Fruit fly (Drosophila melanogaster) whole organism, embryonic: ENCODE results near the gene CG46318.
A peak's percentile ranks its signal among the peaks of the same experiment; 100 is the strongest.

Experiments used
- Abd-B ChIP-seq: fragments of 200-800 bp; sonication (Bioruptor generic); optimal IDR thresholded peaks from 2 replicates; lab custom pipeline; 2018; ENCODE audit warnings: missing biosample characterization, mild to moderate bottlenecking, missing genetic modification characterization, moderate library complexity
- CG10274 ChIP-seq: fragments of 200-800 bp; sonication (Bioruptor generic); optimal IDR thresholded peaks from 3 replicates; lab custom pipeline; 2017; ENCODE audit warnings: missing biosample characterization, mild to moderate bottlenecking, missing genetic modification characterization
- CG10654 ChIP-seq: fragments of 200-800 bp; sonication (Bioruptor generic); optimal IDR thresholded peaks from 2 replicates; lab custom pipeline; 2016; ENCODE audit warnings: missing biosample characterization, missing genetic modification characterization
- CG13296 ChIP-seq: fragments of 200-800 bp; sonication (Bioruptor generic); optimal IDR thresholded peaks from 3 replicates; lab custom pipeline; 2018; ENCODE audit warnings: missing biosample characterization, mild to moderate bottlenecking, missing genetic modification characterization
- CG13775 ChIP-seq: fragments of 200-800 bp; sonication (Bioruptor generic); optimal IDR thresholded peaks from 3 replicates; lab custom pipeline; 2017; ENCODE audit warnings: missing biosample characterization, mild to moderate bottlenecking, missing genetic modification characterization
- CG14050 ChIP-seq: fragments of 200-800 bp; sonication (Bioruptor generic); IDR thresholded peaks from 3 replicates; pipeline ENCODE4 v1.3.6; 2022; ENCODE audit warnings: missing biosample characterization, missing genetic modification characterization
- CG31441 ChIP-seq: fragments of 200-800 bp; sonication (Bioruptor generic); IDR thresholded peaks from 2 replicates; pipeline ENCODE4 v1.3.6; 2022; ENCODE audit warnings: missing biosample characterization, missing genetic modification characterization
- CG9797 ChIP-seq: fragments of 200-800 bp; sonication (Bioruptor generic); optimal IDR thresholded peaks from 3 replicates; lab custom pipeline; 2018; ENCODE audit warnings: missing biosample characterization, mild to moderate bottlenecking, missing genetic modification characterization
- CG9817 ChIP-seq: fragments of 200-800 bp; sonication (Bioruptor generic); optimal IDR thresholded peaks from 2 replicates; lab custom pipeline; 2018; ENCODE audit warnings: missing biosample characterization, mild to moderate bottlenecking, missing genetic modification characterization, moderate library complexity
- Deaf1 ChIP-seq: fragments of 200-800 bp; optimal IDR thresholded peaks from 3 replicates; lab custom pipeline; 2019; ENCODE audit warnings: missing biosample characterization, mild to moderate bottlenecking, missing genetic modification characterization, moderate library complexity
- Dll ChIP-seq: fragments of 200-800 bp; sonication (Bioruptor generic); IDR thresholded peaks from 4 replicates; pipeline ENCODE4 v1.3.6; 2022; ENCODE audit warnings: missing biosample characterization, missing genetic modification characterization; ENCODE audit not compliant: partially characterized antibody
- Drgx ChIP-seq: fragments of 200-800 bp; sonication (Bioruptor generic); IDR thresholded peaks from 2 replicates; pipeline ENCODE4 v1.3.6; 2022; ENCODE audit warnings: missing biosample characterization, missing genetic modification characterization
- HLH3B ChIP-seq: fragments of 200-800 bp; sonication (Bioruptor generic); IDR thresholded peaks from 2 replicates; pipeline ENCODE4 v1.3.6; 2022; ENCODE audit warnings: missing biosample characterization, missing genetic modification characterization
- HmgD ChIP-seq: fragments of 200-800 bp; sonication (Bioruptor generic); optimal IDR thresholded peaks from 3 replicates; lab custom pipeline; 2016; ENCODE audit warnings: missing biosample characterization, missing genetic modification characterization
- Kr ChIP-seq: fragments of 200-800 bp; sonication (Bioruptor generic); optimal IDR thresholded peaks from 2 replicates; lab custom pipeline; 2017; ENCODE audit warnings: missing biosample characterization, mild to moderate bottlenecking, missing genetic modification characterization
- Nf-YB ChIP-seq: fragments of 200-800 bp; sonication (Bioruptor generic); optimal IDR thresholded peaks from 3 replicates; lab custom pipeline; 2019; ENCODE audit warnings: missing biosample characterization, mild to moderate bottlenecking, missing genetic modification characterization, moderate library complexity
- Nf-YC ChIP-seq: fragments of 200-800 bp; optimal IDR thresholded peaks from 3 replicates; lab custom pipeline; 2019; ENCODE audit warnings: missing biosample characterization, mild to moderate bottlenecking, missing genetic modification characterization, moderate library complexity
- PHDP ChIP-seq: fragments of 200-800 bp; sonication (Bioruptor generic); optimal IDR thresholded peaks from 3 replicates; lab custom pipeline; 2018; ENCODE audit warnings: missing biosample characterization, mild to moderate bottlenecking, missing genetic modification characterization, moderate library complexity
- Scr ChIP-seq: fragments of 200-800 bp; sonication (Bioruptor generic); IDR thresholded peaks from 2 replicates; pipeline ENCODE4 v1.3.6; 2022; ENCODE audit warnings: missing biosample characterization, missing genetic modification characterization; ENCODE audit not compliant: partially characterized antibody
- abd-A ChIP-seq: fragments of 200-800 bp; sonication (Bioruptor generic); optimal IDR thresholded peaks from 3 replicates; lab custom pipeline; 2019; ENCODE audit warnings: missing biosample characterization, mild to moderate bottlenecking, missing genetic modification characterization, moderate library complexity
- ato ChIP-seq: fragments of 200-800 bp; sonication (Bioruptor generic); IDR thresholded peaks from 2 replicates; pipeline ENCODE4 v1.3.6; 2022; ENCODE audit warnings: missing biosample characterization, missing genetic modification characterization; ENCODE audit not compliant: partially characterized antibody
- bsh ChIP-seq, 2 experiments: fragments of 200-800 bp; sonication (Bioruptor generic); optimal IDR thresholded peaks; 2 replicates each; lab custom pipeline; 2017 to 2018; ENCODE audit warnings: mild to moderate bottlenecking in 2 of 2, missing biosample characterization in 2 of 2, missing genetic modification characterization in 2 of 2, moderate library complexity in 1 of 2
- caup ChIP-seq: fragments of 200-800 bp; sonication (Bioruptor generic); optimal IDR thresholded peaks from 3 replicates; lab custom pipeline; 2017; ENCODE audit warnings: missing biosample characterization, mild to moderate bottlenecking, missing genetic modification characterization, moderate library complexity; ENCODE audit not compliant: severe bottlenecking
- cg ChIP-seq: fragments of 200-800 bp; sonication (Bioruptor generic); optimal IDR thresholded peaks from 3 replicates; lab custom pipeline; 2019; ENCODE audit warnings: missing biosample characterization, mild to moderate bottlenecking, missing genetic modification characterization, moderate library complexity
- chinmo ChIP-seq: fragments of 200-800 bp; sonication (Bioruptor generic); IDR thresholded peaks from 4 replicates; pipeline ENCODE4 v1.3.6; 2022; ENCODE audit warnings: missing biosample characterization, missing genetic modification characterization; ENCODE audit not compliant: partially characterized antibody
- crp ChIP-seq, 2 experiments: fragments of 200-800 bp; sonication (Bioruptor generic); optimal IDR thresholded peaks; 2 replicates in 1 of 2; 3 replicates in 1 of 2; lab custom pipeline; 2017; ENCODE audit warnings: missing biosample characterization in 2 of 2, missing genetic modification characterization in 2 of 2, mild to moderate bottlenecking in 1 of 2, moderate library complexity in 1 of 2
- ewg ChIP-seq: fragments of 200-800 bp; sonication (Bioruptor generic); optimal IDR thresholded peaks from 3 replicates; lab custom pipeline; 2017; ENCODE audit warnings: mild to moderate bottlenecking, missing biosample characterization, missing genetic modification reagents, missing genetic modification characterization
- hb ChIP-seq: fragments of 200-800 bp; sonication (Bioruptor generic); IDR thresholded peaks from 3 replicates; pipeline ENCODE4 v1.3.6; 2022; ENCODE audit warnings: missing biosample characterization, missing genetic modification characterization; ENCODE audit not compliant: partially characterized antibody
- insv ChIP-seq, 2 experiments: fragments of 200-800 bp; sonication (Bioruptor generic); optimal IDR thresholded peaks; 3 replicates each; lab custom pipeline; 2016 to 2018; ENCODE audit warnings: missing biosample characterization in 2 of 2, missing genetic modification characterization in 2 of 2
- nerfin-1 ChIP-seq: fragments of 200-800 bp; sonication (Bioruptor generic); optimal IDR thresholded peaks from 3 replicates; lab custom pipeline; 2019; ENCODE audit warnings: missing biosample characterization, mild to moderate bottlenecking, missing genetic modification characterization, moderate library complexity
- pfk ChIP-seq: fragments of 200-800 bp; sonication (Bioruptor generic); optimal IDR thresholded peaks from 2 replicates; lab custom pipeline; 2018; ENCODE audit warnings: missing biosample characterization, mild to moderate bottlenecking, missing genetic modification characterization, moderate library complexity
- pho ChIP-seq: fragments of 200-800 bp; sonication (Bioruptor generic); optimal IDR thresholded peaks from 2 replicates; lab custom pipeline; 2016; ENCODE audit warnings: missing biosample characterization, missing genetic modification characterization
- prd ChIP-seq, 3 experiments: fragments of >200 bp in 2 of 3; fragments of 200-800 bp in 1 of 3; sonication (Bioruptor generic) in 1 of 3; optimal IDR thresholded peaks in 2 of 3; IDR thresholded peaks in 1 of 3; 2 replicates in 2 of 3; 3 replicates in 1 of 3; pipeline versions ENCODE4 v1.3.6 to Lab custom; 2017 to 2022; ENCODE audit warnings: missing biosample characterization in 1 of 3, missing genetic modification characterization in 1 of 3
- pzg ChIP-seq: fragments of 200-800 bp; sonication (Bioruptor generic); optimal IDR thresholded peaks from 3 replicates; lab custom pipeline; 2018; ENCODE audit warnings: missing biosample characterization, mild to moderate bottlenecking, missing genetic modification characterization, moderate library complexity
- sens ChIP-seq: fragments of 200-800 bp; sonication (Bioruptor generic); peaks from one replicate; lab custom pipeline; 2016; ENCODE audit warnings: missing biosample characterization, missing genetic modification characterization

The CG46318 gene

DNA sequence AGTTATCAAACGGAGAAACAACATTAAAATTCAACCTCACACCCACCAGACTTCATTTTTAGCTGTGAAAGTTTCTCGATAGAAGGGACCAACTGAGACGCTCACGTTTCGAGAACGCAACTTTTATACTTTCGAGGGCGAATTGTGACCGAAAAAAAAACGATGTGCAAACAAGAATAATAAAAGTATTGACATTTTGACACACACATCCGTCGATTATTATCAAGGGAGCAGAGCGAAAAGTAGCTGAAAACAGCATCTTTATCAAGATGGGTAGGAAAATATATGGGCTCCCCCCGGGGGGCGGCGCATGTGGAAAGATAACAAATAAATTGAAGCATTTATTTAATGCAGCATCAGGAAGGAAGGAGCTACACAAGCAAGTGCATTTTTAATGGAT, 13.2 kb downstream of the CG46318 start, which contains the start of gene CG14300:
Gene CG14300 (minus strand): TSS at position 101 of the 400 bp plus-strand sequence.
- no peak for TF ChIP-seq caup (GFP tag; lab: Kevin White, UChicago)
- no peak for TF ChIP-seq sens (GFP tag; lab: Kevin White, UChicago)
- TF ChIP-seq pzg (GFP tag; lab: Kevin White, UChicago) = no peak
- TF ChIP-seq Scr = no peak
- TF ChIP-seq CG10274 (GFP tag; lab: Kevin White, UChicago) = no peak
- TF ChIP-seq CG13775 = no peak
- TF ChIP-seq CG10654 (GFP tag; lab: Kevin White, UChicago) = no peak
- TF ChIP-seq Abd-B (GFP tag; lab: Kevin White, UChicago) = no peak
- TF ChIP-seq prd (optimal IDR thresholded peaks at IDR 0.05; lab: Kevin White, UChicago) = no peak
- TF ChIP-seq prd (GFP tag; IDR thresholded peaks at IDR 0.05; lab: Robert Waterston, UW) = no peak
- TF ChIP-seq, all 482 proteins: peak for 0

DNA sequence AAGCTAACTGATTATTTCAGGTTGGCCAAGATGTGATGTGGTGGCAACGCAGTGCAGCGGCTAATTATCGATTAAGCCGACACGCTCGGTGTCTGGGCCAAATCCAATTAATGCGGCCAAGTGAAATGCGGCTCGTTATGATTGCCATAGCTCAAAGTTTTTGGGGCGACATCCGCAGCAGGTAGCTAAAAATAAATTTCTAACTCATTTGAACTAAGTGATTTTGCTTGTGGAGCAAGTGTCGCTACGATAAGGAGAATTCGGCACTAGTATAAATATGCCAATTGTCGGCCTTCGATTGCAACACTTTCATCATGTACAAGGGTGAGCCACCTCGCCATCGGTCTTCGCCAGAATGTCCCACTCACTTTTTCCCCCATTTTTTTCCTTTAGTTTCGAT, 14.5 kb downstream of the CG46318 start, which contains the start of gene CG34282:
Gene CG34282 (plus strand): TSS at position 301 of the 400 bp plus-strand sequence.
- no peak for TF ChIP-seq CG9817
- no peak for TF ChIP-seq Drgx
- no peak for TF ChIP-seq insv (GFP tag; optimal IDR thresholded peaks at IDR 0.05; lab: Kevin White, UChicago)
- TF ChIP-seq ato (GFP tag; lab: Robert Waterston, UW) = no peak
- TF ChIP-seq Dll (GFP tag; lab: Robert Waterston, UW) = no peak
- TF ChIP-seq CG9797 = no peak
- no peak for TF ChIP-seq CG14050 (GFP tag; lab: Robert Waterston, UW)
- no peak for TF ChIP-seq pho (GFP tag; lab: Kevin White, UChicago)
- no peak for TF ChIP-seq CG31441 (GFP tag; lab: Robert Waterston, UW)
- TF ChIP-seq HLH3B = no peak
- TF ChIP-seq HmgD (GFP tag; lab: Kevin White, UChicago) = no peak

DNA sequence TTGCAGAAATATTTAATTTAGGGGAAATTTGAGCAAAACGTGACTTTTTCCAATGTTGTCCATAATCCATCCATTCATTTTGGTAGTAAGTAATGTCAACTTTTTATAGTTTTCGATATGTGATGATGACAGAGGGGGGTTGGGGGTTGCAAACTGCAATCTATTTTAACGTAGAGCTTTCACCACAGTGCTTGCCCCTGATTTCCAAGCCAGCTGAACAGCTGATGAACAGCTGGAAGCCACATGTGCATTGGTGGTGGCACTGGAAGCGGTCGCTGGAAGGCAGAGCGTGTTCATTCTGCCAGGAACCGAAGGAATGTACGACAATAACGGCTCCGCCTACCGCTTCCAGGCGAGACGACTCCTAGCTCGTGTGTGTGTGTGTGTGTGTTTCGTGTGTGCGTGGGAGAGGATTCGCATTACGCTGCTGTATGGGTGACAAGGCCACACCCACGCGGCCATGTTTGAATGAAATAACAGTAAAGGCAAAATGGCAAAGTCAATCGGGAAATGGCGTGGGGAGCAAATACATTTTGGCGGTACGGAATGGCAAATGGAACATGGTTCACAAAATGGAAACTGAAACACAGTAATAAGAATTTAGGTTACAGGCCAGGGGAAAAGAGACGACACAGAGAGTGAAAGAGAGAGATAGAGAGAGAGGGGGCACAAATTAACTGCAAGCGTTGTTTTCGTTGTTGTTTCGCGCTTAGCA, 18.6 kb downstream of the CG46318 start:
- peak; percentile 94 for TF ChIP-seq pfk (GFP tag; lab: Kevin White, UChicago)
- TF ChIP-seq chinmo = 0 out of 4 replicates have a peak, but pooled peaks have one; percentile 40
- TF ChIP-seq hb = 0 out of 3 replicates have a peak, but pooled peaks have one; percentile 14
- TF ChIP-seq Kr (GFP tag; lab: Kevin White, UChicago) = no peak
- TF ChIP-seq PHDP (tag; lab: Kevin White, UChicago) = no peak
- TF ChIP-seq bsh (GFP tag; optimal IDR thresholded peaks at IDR 0.05; lab: Kevin White, UChicago) = no peak
- no peak for TF ChIP-seq CG13296 (GFP tag; lab: Kevin White, UChicago)
- peak; percentile 76 for TF ChIP-seq Deaf1
- TF ChIP-seq nerfin-1 (tag; lab: Kevin White, UChicago) = peak; percentile 46
- peak; percentile 84 for TF ChIP-seq Nf-YC (tag; lab: Kevin White, UChicago)
- peak in 1 of 2 experiments; percentile 14 for TF ChIP-seq crp (GFP tag; optimal IDR thresholded peaks at IDR 0.05; lab: Kevin White, UChicago)
- peak; percentile 21 for TF ChIP-seq ewg (GFP tag; lab: Kevin White, UChicago)
- TF ChIP-seq Nf-YB (GFP tag; lab: Kevin White, UChicago) = peak; percentile 11
- peak; percentile 91 for TF ChIP-seq abd-A
- TF ChIP-seq cg = peak; percentile 7
